Worm (Caenorhabditis elegans) whole organism, L4 larva: ENCODE measurements around the gene apd-3.

Experiments
- D1046.2 ChIP-seq: fragments of 200-800 bp; sonication (Bioruptor generic); IDR thresholded peaks from 2 replicates; pipeline ENCODE4 v1.3.6; 2022; ENCODE audit warnings: missing genetic modification characterization, missing compliant biosample characterization
- F10B5.3 ChIP-seq: sonication (generic microtip); optimal IDR thresholded peaks from 2 replicates; lab custom pipeline; 2016; ENCODE audit warnings: mild to moderate bottlenecking, missing genetic modification characterization, missing compliant biosample characterization
- R02D3.7 ChIP-seq: fragments of 150-350 bp; sonication (generic microtip); optimal IDR thresholded peaks from 3 replicates; lab custom pipeline; 2014; ENCODE audit warnings: missing biosample characterization, missing genetic modification characterization
- T26A8.4 ChIP-seq: fragments of 200-800 bp; sonication (Bioruptor generic); IDR thresholded peaks from 2 replicates; pipeline ENCODE4 v1.3.6; 2022; ENCODE audit warnings: missing genetic modification characterization, missing compliant biosample characterization
- ZK546.5 ChIP-seq, 2 experiments: sonication (generic microtip); optimal IDR thresholded peaks; 2 replicates each; lab custom pipeline; 2017; ENCODE audit warnings: missing biosample characterization in 2 of 2, missing genetic modification characterization in 2 of 2
- aly-2 ChIP-seq: sonication (generic microtip); optimal IDR thresholded peaks from 2 replicates; lab custom pipeline; 2018; ENCODE audit warnings: missing biosample characterization, missing genetic modification characterization
- ama-1 ChIP-seq: fragments of 150-350 bp; optimal IDR thresholded peaks from 2 replicates; lab custom pipeline; 2014; ENCODE audit warnings: inconsistent platforms, mixed read lengths
- ceh-20 ChIP-seq: fragments of 200-800 bp; sonication (Bioruptor generic); IDR thresholded peaks from 2 replicates; pipeline ENCODE4 v1.3.6; 2022; ENCODE audit warnings: missing genetic modification reagents, missing genetic modification characterization, missing compliant biosample characterization
- ceh-62 ChIP-seq: sonication (generic microtip); optimal IDR thresholded peaks from 2 replicates; lab custom pipeline; 2017; ENCODE audit warnings: missing biosample characterization, missing genetic modification characterization
- cey-2 ChIP-seq: sonication (generic microtip); optimal IDR thresholded peaks from 3 replicates; lab custom pipeline; 2017; ENCODE audit warnings: missing genetic modification characterization, mild to moderate bottlenecking, missing compliant biosample characterization, antibody characterized with exemption, borderline replicate concordance; ENCODE audit not compliant: insufficient read depth
- ctbp-1 ChIP-seq: fragments of 200-800 bp; sonication (Bioruptor generic); IDR thresholded peaks from 2 replicates; pipeline ENCODE4 v1.3.6; 2022; ENCODE audit warnings: missing genetic modification reagents, missing genetic modification characterization, missing compliant biosample characterization
- daf-16 ChIP-seq, 3 experiments: sonication (generic microtip); optimal IDR thresholded peaks; 2 replicates each; lab custom pipeline; 2016 to 2017; ENCODE audit warnings: missing genetic modification characterization in 3 of 3, missing genetic modification reagents in 3 of 3, mild to moderate bottlenecking in 2 of 3, missing compliant biosample characterization in 2 of 3, missing biosample characterization in 1 of 3, moderate library complexity in 1 of 3
- daf-19 ChIP-seq: fragments of 200-800 bp; sonication (Bioruptor generic); conservative IDR thresholded peaks from 2 replicates; pipeline ENCODE4 v1.3.6; 2022; ENCODE audit warnings: missing genetic modification characterization, missing compliant biosample characterization
- dmd-6 ChIP-seq: fragments of 200-800 bp; sonication (Bioruptor generic); IDR thresholded peaks from 2 replicates; pipeline ENCODE4 v1.3.6; 2022; ENCODE audit warnings: missing genetic modification reagents, missing genetic modification characterization, missing compliant biosample characterization
- dmd-8 ChIP-seq: fragments of 200-800 bp; sonication (Bioruptor generic); IDR thresholded peaks from 2 replicates; pipeline ENCODE4 v1.3.6; 2022; ENCODE audit warnings: missing genetic modification characterization, missing compliant biosample characterization
- dmd-9 ChIP-seq: fragments of 200-800 bp; sonication (Bioruptor generic); IDR thresholded peaks from 2 replicates; pipeline ENCODE4 v1.3.6; 2022; ENCODE audit warnings: missing genetic modification reagents, missing genetic modification characterization, missing compliant biosample characterization
- fos-1 ChIP-seq: fragments of 150-350 bp; optimal IDR thresholded peaks from 2 replicates; lab custom pipeline; 2014; ENCODE audit warnings: missing biosample characterization, missing genetic modification characterization
- hmg-1.1 ChIP-seq: fragments of 200-800 bp; sonication (Bioruptor generic); IDR thresholded peaks from 2 replicates; pipeline ENCODE4 v1.3.6; 2022; ENCODE audit warnings: missing genetic modification reagents, missing genetic modification characterization, missing compliant biosample characterization
- jun-1 ChIP-seq: fragments of 150-350 bp; optimal IDR thresholded peaks from 2 replicates; lab custom pipeline; 2014; ENCODE audit warnings: missing biosample characterization, missing genetic modification reagents, missing genetic modification characterization
- lim-7 ChIP-seq: fragments of 200-800 bp; sonication (Bioruptor generic); IDR thresholded peaks from 2 replicates; pipeline ENCODE4 v1.3.6; 2022; ENCODE audit warnings: missing genetic modification characterization, missing compliant biosample characterization
- lin-13 ChIP-seq: fragments of 150-350 bp; optimal IDR thresholded peaks from 2 replicates; lab custom pipeline; 2014; ENCODE audit warnings: missing biosample characterization, missing genetic modification reagents, missing genetic modification characterization
- lin-15B ChIP-seq: fragments of 150-350 bp; sonication (generic microtip); optimal IDR thresholded peaks from 3 replicates; lab custom pipeline; 2014; ENCODE audit warnings: missing biosample characterization, missing genetic modification characterization
- lin-29 ChIP-seq: fragments of 200-800 bp; sonication (Bioruptor generic); IDR thresholded peaks from 2 replicates; pipeline ENCODE4 v1.3.6; 2022; ENCODE audit warnings: missing genetic modification reagents, missing genetic modification characterization, missing compliant biosample characterization
- lin-38 ChIP-seq: fragments of 200-800 bp; sonication (Bioruptor generic); IDR thresholded peaks from 2 replicates; pipeline ENCODE4 v1.3.6; 2022; ENCODE audit warnings: missing genetic modification reagents, missing genetic modification characterization, missing compliant biosample characterization
- lir-3 ChIP-seq: sonication (generic microtip); optimal IDR thresholded peaks from 2 replicates; lab custom pipeline; 2016; ENCODE audit warnings: mild to moderate bottlenecking, missing genetic modification characterization, missing compliant biosample characterization
- mdl-1 ChIP-seq, 2 experiments: fragments of 150-350 bp in 1 of 2; sonication (generic microtip) in 1 of 2; optimal IDR thresholded peaks; 2 replicates each; lab custom pipeline; 2014 to 2017; ENCODE audit warnings: missing biosample characterization in 2 of 2, missing genetic modification characterization in 2 of 2
- mep-1 ChIP-seq: fragments of 150-350 bp; sonication (generic microtip); optimal IDR thresholded peaks from 3 replicates; lab custom pipeline; 2014; ENCODE audit warnings: missing biosample characterization, missing genetic modification characterization
- mes-2 ChIP-seq: sonication (generic microtip); optimal IDR thresholded peaks from 2 replicates; lab custom pipeline; 2016; ENCODE audit warnings: missing genotype, mild to moderate bottlenecking, missing genetic modification characterization, missing compliant biosample characterization; ENCODE audit not compliant: poor library complexity, severe bottlenecking
- nhr-25 ChIP-seq: sonication (generic microtip); optimal IDR thresholded peaks from 2 replicates; lab custom pipeline; 2017; ENCODE audit warnings: missing genetic modification characterization, mild to moderate bottlenecking, missing compliant biosample characterization, antibody characterized with exemption, moderate library complexity, borderline replicate concordance; ENCODE audit not compliant: insufficient read depth
- nhr-41 ChIP-seq: fragments of 200-800 bp; sonication (Bioruptor generic); IDR thresholded peaks from 2 replicates; pipeline ENCODE4 v1.3.6; 2022; ENCODE audit warnings: missing genetic modification reagents, missing genetic modification characterization, missing compliant biosample characterization
- nhr-6 ChIP-seq: fragments of 150-350 bp; optimal IDR thresholded peaks from 2 replicates; lab custom pipeline; 2014; ENCODE audit warnings: missing biosample characterization, missing genetic modification characterization
- nhr-77 ChIP-seq: fragments of 150-350 bp; optimal IDR thresholded peaks from 2 replicates; lab custom pipeline; 2014; ENCODE audit warnings: missing biosample characterization, missing genetic modification characterization
- pha-4 ChIP-seq, 2 experiments: fragments of 150-350 bp in 1 of 2; fragments of 200-800 bp in 1 of 2; sonication (Bioruptor generic) in 1 of 2; IDR thresholded peaks in 1 of 2; optimal IDR thresholded peaks in 1 of 2; 2 replicates each; pipeline versions ENCODE4 v1.3.6 to Lab custom; 2014 to 2022; ENCODE audit warnings: missing genetic modification characterization in 2 of 2, missing genetic modification reagents in 2 of 2, missing biosample characterization in 1 of 2, missing compliant biosample characterization in 1 of 2
- php-3 ChIP-seq: fragments of 200-800 bp; sonication (Bioruptor generic); IDR thresholded peaks from 2 replicates; pipeline ENCODE4 v1.3.6; 2022; ENCODE audit warnings: missing genetic modification reagents, missing genetic modification characterization, missing compliant biosample characterization
- rbr-2 ChIP-seq: sonication (generic microtip); optimal IDR thresholded peaks from 2 replicates; lab custom pipeline; 2016; ENCODE audit warnings: missing genotype, missing genetic modification characterization, missing compliant biosample characterization
- saeg-2 ChIP-seq: fragments of 200-800 bp; sonication (Bioruptor generic); IDR thresholded peaks from 2 replicates; pipeline ENCODE4 v1.3.6; 2022; ENCODE audit warnings: missing genetic modification reagents, missing genetic modification characterization, missing compliant biosample characterization
- skn-1 ChIP-seq: fragments of 150-350 bp; optimal IDR thresholded peaks from 2 replicates; lab custom pipeline; 2014; ENCODE audit warnings: missing biosample characterization, missing genetic modification characterization
- snpc-4 ChIP-seq: fragments of 150-350 bp; optimal IDR thresholded peaks from 2 replicates; lab custom pipeline; 2014; ENCODE audit warnings: missing biosample characterization, missing genetic modification characterization
- spr-1 ChIP-seq: sonication (generic microtip); optimal IDR thresholded peaks from 2 replicates; lab custom pipeline; 2016; ENCODE audit warnings: mild to moderate bottlenecking, missing genetic modification characterization, missing compliant biosample characterization
- spr-3 ChIP-seq: fragments of 200-800 bp; sonication (Bioruptor generic); optimal IDR thresholded peaks from 2 replicates; lab custom pipeline; 2018; ENCODE audit warnings: mild to moderate bottlenecking, missing genetic modification characterization, missing compliant biosample characterization
- tra-1 ChIP-seq: fragments of 200-800 bp; sonication (Bioruptor generic); IDR thresholded peaks from 2 replicates; pipeline ENCODE4 v1.3.6; 2022; ENCODE audit warnings: missing genetic modification reagents, missing genetic modification characterization, missing compliant biosample characterization
- unc-130 ChIP-seq: sonication (generic microtip); optimal IDR thresholded peaks from 2 replicates; lab custom pipeline; 2016; ENCODE audit warnings: missing genetic modification reagents, missing genetic modification characterization, missing compliant biosample characterization
- unc-39 ChIP-seq: sonication (generic microtip); optimal IDR thresholded peaks from 2 replicates; lab custom pipeline; 2017; ENCODE audit warnings: missing biosample characterization, missing genetic modification characterization
- unc-62 ChIP-seq, 3 experiments: fragments of 150-350 bp in 1 of 3; sonication (generic microtip); optimal IDR thresholded peaks in 2 of 3; peaks in 1 of 3; 1 replicate in 1 of 3; 2 replicates in 2 of 3; lab custom pipeline; 2014 to 2017; ENCODE audit warnings: missing biosample characterization in 3 of 3, missing genetic modification characterization in 3 of 3, missing genetic modification reagents in 3 of 3, missing genotype in 1 of 3
- zfp-3 ChIP-seq: fragments of 200-800 bp; sonication (Bioruptor generic); conservative IDR thresholded peaks from 2 replicates; pipeline ENCODE4 v1.3.6; 2022; ENCODE audit warnings: missing genetic modification reagents, missing genetic modification characterization, missing compliant biosample characterization
- zip-11 ChIP-seq: fragments of 200-800 bp; sonication (Bioruptor generic); IDR thresholded peaks from 2 replicates; pipeline ENCODE4 v1.3.6; 2022; ENCODE audit warnings: missing genetic modification characterization, missing compliant biosample characterization
- zip-2 ChIP-seq: fragments of 150-350 bp; optimal IDR thresholded peaks from 2 replicates; lab custom pipeline; 2014; ENCODE audit warnings: missing biosample characterization, missing genetic modification characterization

Gene apd-3

DNA sequence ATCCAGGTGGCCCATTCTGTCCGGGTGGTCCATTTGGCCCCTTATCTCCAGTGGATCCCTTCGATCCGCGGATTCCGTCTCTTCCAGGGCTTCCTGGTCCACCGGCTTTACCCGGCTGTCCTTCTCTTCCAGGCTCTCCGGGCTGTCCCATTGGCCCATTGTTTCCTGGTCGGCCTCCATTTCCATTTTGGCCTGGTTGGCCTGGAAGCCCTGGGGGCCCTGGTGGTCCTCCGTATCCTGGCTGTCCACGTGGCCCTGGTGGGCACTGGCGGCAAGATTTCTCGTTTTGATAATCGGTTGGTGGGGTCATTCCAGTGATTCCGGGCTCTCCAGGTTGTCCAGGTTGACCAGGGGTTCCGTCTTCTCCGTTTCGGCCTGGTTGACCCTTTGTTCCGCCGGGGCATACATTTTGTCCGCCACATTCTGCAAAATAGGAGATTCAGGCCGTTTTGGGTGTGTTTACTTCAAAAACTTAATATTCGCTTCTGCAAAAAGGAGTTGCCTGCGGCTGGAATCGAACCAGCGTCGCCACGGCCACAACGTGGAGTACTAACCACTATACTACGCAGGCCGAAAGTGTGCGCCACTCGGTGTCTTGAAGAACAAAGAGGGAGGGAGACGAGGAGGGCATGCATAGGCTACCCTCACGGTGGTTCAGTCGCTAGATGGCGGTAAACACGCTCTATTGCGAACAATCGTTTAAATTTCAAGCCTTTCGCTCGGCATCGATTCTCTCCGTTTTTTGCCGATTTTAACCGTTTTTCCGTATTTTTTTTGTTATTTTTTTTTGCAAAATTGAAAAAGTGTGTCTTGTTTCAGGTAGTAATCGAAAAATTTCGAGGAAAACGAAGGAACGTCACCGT lies 25.0 kb downstream of the apd-3 start, which contains the start of gene W09G10.9:
Gene W09G10.9, plus strand, starts transcription at position 813 of the 863 bp plus-strand sequence.
- 0 out of 2 replicates have a peak, but pooled peaks have one; percentile 11 for TF ChIP-seq nhr-41
- no peak for TF ChIP-seq lin-15B (tag; lab: Kevin White, UChicago)
- TF ChIP-seq saeg-2 (GFP tag; lab: Robert Waterston, UW) = 0 out of 2 replicates have a peak, but pooled peaks have one; percentile 53
- TF ChIP-seq unc-39 (tag; lab: Kevin White, UChicago) = no peak
- TF ChIP-seq jun-1 (tag; lab: Kevin White, UChicago) = peak; percentile 30
- TF ChIP-seq mdl-1 (tag; optimal IDR thresholded peaks at IDR 0.05; lab: Kevin White, UChicago) = peak in 1 of 2 experiments; percentile 28
- peak; percentile 75; the same call in 1 of the 2 replicates for TF ChIP-seq D1046.2 (GFP tag; lab: Robert Waterston, UW)
- peak; percentile 61 for TF ChIP-seq nhr-77
- TF ChIP-seq zip-11 (GFP tag; lab: Robert Waterston, UW) = 0 out of 2 replicates have a peak, but pooled peaks have one; percentile 51
- no peak for TF ChIP-seq F10B5.3 (tag; lab: Kevin White, UChicago)
- TF ChIP-seq lin-38 (GFP tag; lab: Robert Waterston, UW) = peak; percentile 95
- TF ChIP-seq php-3 = 0 out of 2 replicates have a peak, but pooled peaks have one; percentile 42
- TF ChIP-seq ceh-20 (GFP tag; lab: Robert Waterston, UW) = 0 out of 2 replicates have a peak, but pooled peaks have one; percentile 74
- TF ChIP-seq dmd-6 = peak; percentile 82
- TF ChIP-seq nhr-6 (tag; lab: Kevin White, UChicago) = no peak
- peak in 1 of 2 experiments; percentile 66 for TF ChIP-seq unc-62 (GFP tag; optimal IDR thresholded peaks at IDR 0.05 in 1 of 2; lab: Kevin White, UChicago)
- TF ChIP-seq unc-62 (tag; optimal IDR thresholded peaks at IDR 0.05; lab: Kevin White, UChicago) = no peak
- no peak for TF ChIP-seq cey-2 (tag; lab: Kevin White, UChicago)
- peak; percentile 86 for TF ChIP-seq lim-7 (GFP tag; lab: Robert Waterston, UW)
- peak; percentile 90 for TF ChIP-seq pha-4 (GFP tag; IDR thresholded peaks at IDR 0.05; lab: Robert Waterston, UW)
- no peak for TF ChIP-seq pha-4 (tag; optimal IDR thresholded peaks at IDR 0.05; lab: Kevin White, UChicago)
- TF ChIP-seq ZK546.5 (tag; optimal IDR thresholded peaks at IDR 0.05; lab: Kevin White, UChicago) = no peak
- no peak for TF ChIP-seq ama-1 (lab: Kevin White, UChicago)
- no peak for TF ChIP-seq zip-2 (tag; lab: Kevin White, UChicago)
- TF ChIP-seq lin-29 = no peak; the same call in 1 of the 2 replicates
- TF ChIP-seq daf-19 (GFP tag; lab: Robert Waterston, UW) = peak; percentile 84
- peak in 1 of 2 experiments; percentile 29 for TF ChIP-seq daf-16 (GFP tag; optimal IDR thresholded peaks at IDR 0.05; lab: Kevin White, UChicago)
- peak; percentile 54 for TF ChIP-seq daf-16 (tag; optimal IDR thresholded peaks at IDR 0.05; lab: Kevin White, UChicago)
- peak; percentile 96 for TF ChIP-seq hmg-1.1 (GFP tag; lab: Robert Waterston, UW)
- TF ChIP-seq dmd-8 = peak; percentile 87
- TF ChIP-seq rbr-2 = peak; percentile 71
- TF ChIP-seq aly-2 (tag; lab: Kevin White, UChicago) = no peak
- TF ChIP-seq snpc-4 = no peak
- TF ChIP-seq dmd-9 (GFP tag; lab: Robert Waterston, UW) = peak; percentile 88
- 0 out of 2 replicates have a peak, but pooled peaks have one; percentile 37 for TF ChIP-seq tra-1 (GFP tag; lab: Robert Waterston, UW)
- TF ChIP-seq T26A8.4 (GFP tag; lab: Robert Waterston, UW) = peak; percentile 87
- no peak for TF ChIP-seq nhr-25 (tag; lab: Kevin White, UChicago)
- TF ChIP-seq ctbp-1 (GFP tag; lab: Robert Waterston, UW) = peak; percentile 75
- peak; percentile 32 for TF ChIP-seq unc-130 (GFP tag; lab: Kevin White, UChicago)
- no peak for TF ChIP-seq R02D3.7 (tag; lab: Kevin White, UChicago)
- peak; percentile 71 for TF ChIP-seq mep-1
- TF ChIP-seq skn-1 = no peak
- TF ChIP-seq lir-3 = no peak
- peak; percentile 9 for TF ChIP-seq spr-3
- TF ChIP-seq fos-1 (tag; lab: Kevin White, UChicago) = no peak
- peak; percentile 80 for TF ChIP-seq lin-13 (GFP tag; lab: Kevin White, UChicago)
- peak; percentile 85 for TF ChIP-seq mes-2 (tag; lab: Kevin White, UChicago)
- peak; percentile 20 for TF ChIP-seq spr-1 (tag; lab: Kevin White, UChicago)
- TF ChIP-seq zfp-3 (GFP tag; lab: Robert Waterston, UW) = no peak
- TF ChIP-seq ceh-62 = no peak
